Worm (Caenorhabditis elegans) whole organism, L3 larva: ENCODE data around the gene C31H1.2.

ENCODE experiments used
- aly-2 ChIP-seq: fragments of 150-350 bp; optimal IDR thresholded peaks from 2 replicates; lab custom pipeline; 2014; ENCODE audit warnings: missing biosample characterization, missing genetic modification characterization
- ama-1 ChIP-seq: fragments of 150-350 bp; optimal IDR thresholded peaks from 2 replicates; lab custom pipeline; 2018
- ceh-16 ChIP-seq: sonication (generic microtip); optimal IDR thresholded peaks from 2 replicates; lab custom pipeline; 2017; ENCODE audit warnings: missing biosample characterization, missing genetic modification characterization
- daf-12 ChIP-seq: fragments of 150-350 bp; optimal IDR thresholded peaks from 2 replicates; lab custom pipeline; 2014; ENCODE audit warnings: missing biosample characterization, missing genetic modification reagents, missing genetic modification characterization
- egl-5 ChIP-seq: fragments of 150-350 bp; optimal IDR thresholded peaks from 2 replicates; lab custom pipeline; 2017; ENCODE audit warnings: missing biosample characterization, missing genetic modification reagents, missing genetic modification characterization, inconsistent platforms
- elt-1 ChIP-seq: fragments of 150-350 bp; optimal IDR thresholded peaks from 2 replicates; lab custom pipeline; 2014; ENCODE audit warnings: missing biosample characterization, missing genetic modification characterization
- elt-2 ChIP-seq: sonication (generic microtip); optimal IDR thresholded peaks from 2 replicates; lab custom pipeline; 2016; ENCODE audit warnings: missing genetic modification reagents, mild to moderate bottlenecking, missing genetic modification characterization, missing compliant biosample characterization
- elt-3 ChIP-seq, 3 experiments: fragments of 150-350 bp in 1 of 3; sonication (generic microtip) in 2 of 3; optimal IDR thresholded peaks; 2 replicates in 2 of 3; 4 replicates in 1 of 3; lab custom pipeline; 2014 to 2017; ENCODE audit warnings: missing biosample characterization in 3 of 3, missing genetic modification characterization in 3 of 3
- eor-1 ChIP-seq, 2 experiments: fragments of 150-350 bp; optimal IDR thresholded peaks; 2 replicates each; lab custom pipeline; 2014 to 2018; ENCODE audit warnings: missing biosample characterization in 2 of 2, missing genetic modification characterization in 2 of 2
- fkh-10 ChIP-seq: sonication (generic microtip); optimal IDR thresholded peaks from 2 replicates; lab custom pipeline; 2017; ENCODE audit warnings: missing biosample characterization, missing genetic modification reagents, missing genetic modification characterization
- fkh-2 ChIP-seq: fragments of 150-350 bp; optimal IDR thresholded peaks from 2 replicates; lab custom pipeline; 2014; ENCODE audit warnings: missing biosample characterization, missing genetic modification reagents, missing genetic modification characterization
- fos-1 ChIP-seq: fragments of 150-350 bp; optimal IDR thresholded peaks from 2 replicates; lab custom pipeline; 2014; ENCODE audit warnings: missing biosample characterization, missing genetic modification characterization
- hmg-11 ChIP-seq: sonication (generic microtip); optimal IDR thresholded peaks from 2 replicates; lab custom pipeline; 2016; ENCODE audit warnings: missing genetic modification characterization, missing compliant biosample characterization
- jun-1 ChIP-seq: fragments of 150-350 bp; optimal IDR thresholded peaks from 2 replicates; lab custom pipeline; 2014; ENCODE audit warnings: missing biosample characterization, missing genetic modification reagents, missing genetic modification characterization
- lin-39 ChIP-seq: fragments of 150-350 bp; optimal IDR thresholded peaks from 2 replicates; lab custom pipeline; 2018; ENCODE audit warnings: missing biosample characterization, missing genetic modification reagents, missing genetic modification characterization
- lsy-12 ChIP-seq: sonication (generic microtip); optimal IDR thresholded peaks from 2 replicates; lab custom pipeline; 2016; ENCODE audit warnings: mild to moderate bottlenecking, missing genetic modification characterization, missing compliant biosample characterization
- mdl-1 ChIP-seq: fragments of 150-350 bp; optimal IDR thresholded peaks from 2 replicates; lab custom pipeline; 2014; ENCODE audit warnings: missing biosample characterization, missing genetic modification characterization
- nfya-1 ChIP-seq: sonication (generic microtip); optimal IDR thresholded peaks from 2 replicates; lab custom pipeline; 2017; ENCODE audit warnings: missing genetic modification characterization, mild to moderate bottlenecking, missing compliant biosample characterization, antibody characterized with exemption, moderate library complexity; ENCODE audit not compliant: insufficient read depth
- nhr-237 ChIP-seq: fragments of 150-350 bp; optimal IDR thresholded peaks from 2 replicates; lab custom pipeline; 2014; ENCODE audit warnings: missing biosample characterization, missing genetic modification characterization
- nhr-43 ChIP-seq: sonication (generic microtip); optimal IDR thresholded peaks from 2 replicates; lab custom pipeline; 2016; ENCODE audit warnings: mild to moderate bottlenecking, missing genetic modification characterization, missing compliant biosample characterization; ENCODE audit not compliant: poor library complexity, severe bottlenecking
- nhr-67 ChIP-seq: fragments of 150-350 bp; optimal IDR thresholded peaks from 2 replicates; lab custom pipeline; 2014; ENCODE audit warnings: missing biosample characterization, missing genetic modification characterization
- nhr-77 ChIP-seq: fragments of 150-350 bp; optimal IDR thresholded peaks from 2 replicates; lab custom pipeline; 2014; ENCODE audit warnings: missing biosample characterization, missing genetic modification characterization
- pha-4 ChIP-seq: fragments of 150-350 bp; optimal IDR thresholded peaks from 2 replicates; lab custom pipeline; 2014; ENCODE audit warnings: missing biosample characterization, missing genetic modification reagents, missing genetic modification characterization
- pqm-1 ChIP-seq: fragments of 150-350 bp; optimal IDR thresholded peaks from 2 replicates; lab custom pipeline; 2017; ENCODE audit warnings: missing biosample characterization, missing genetic modification characterization, inconsistent platforms
- sea-2 ChIP-seq: fragments of 150-350 bp; sonication (generic microtip); optimal IDR thresholded peaks from 4 replicates; lab custom pipeline; 2014; ENCODE audit warnings: missing biosample characterization, missing genetic modification reagents, missing genetic modification characterization
- skn-1 ChIP-seq: fragments of 150-350 bp; optimal IDR thresholded peaks from 2 replicates; lab custom pipeline; 2014; ENCODE audit warnings: missing biosample characterization, missing genetic modification characterization
- snpc-4 ChIP-seq: fragments of 150-350 bp; optimal IDR thresholded peaks from 2 replicates; lab custom pipeline; 2014; ENCODE audit warnings: missing biosample characterization, missing genetic modification characterization
- unc-62 ChIP-seq: fragments of 150-350 bp; sonication (generic microtip); optimal IDR thresholded peaks from 4 replicates; lab custom pipeline; 2014; ENCODE audit warnings: missing biosample characterization, missing genetic modification reagents, missing genetic modification characterization
- ztf-11 ChIP-seq: fragments of 150-350 bp; optimal IDR thresholded peaks from 2 replicates; lab custom pipeline; 2014; ENCODE audit warnings: missing biosample characterization, missing genetic modification characterization
- ztf-4 ChIP-seq: fragments of 150-350 bp; optimal IDR thresholded peaks from 2 replicates; lab custom pipeline; 2014; ENCODE audit warnings: missing biosample characterization, missing genetic modification characterization

The C31H1.2 gene

DNA sequence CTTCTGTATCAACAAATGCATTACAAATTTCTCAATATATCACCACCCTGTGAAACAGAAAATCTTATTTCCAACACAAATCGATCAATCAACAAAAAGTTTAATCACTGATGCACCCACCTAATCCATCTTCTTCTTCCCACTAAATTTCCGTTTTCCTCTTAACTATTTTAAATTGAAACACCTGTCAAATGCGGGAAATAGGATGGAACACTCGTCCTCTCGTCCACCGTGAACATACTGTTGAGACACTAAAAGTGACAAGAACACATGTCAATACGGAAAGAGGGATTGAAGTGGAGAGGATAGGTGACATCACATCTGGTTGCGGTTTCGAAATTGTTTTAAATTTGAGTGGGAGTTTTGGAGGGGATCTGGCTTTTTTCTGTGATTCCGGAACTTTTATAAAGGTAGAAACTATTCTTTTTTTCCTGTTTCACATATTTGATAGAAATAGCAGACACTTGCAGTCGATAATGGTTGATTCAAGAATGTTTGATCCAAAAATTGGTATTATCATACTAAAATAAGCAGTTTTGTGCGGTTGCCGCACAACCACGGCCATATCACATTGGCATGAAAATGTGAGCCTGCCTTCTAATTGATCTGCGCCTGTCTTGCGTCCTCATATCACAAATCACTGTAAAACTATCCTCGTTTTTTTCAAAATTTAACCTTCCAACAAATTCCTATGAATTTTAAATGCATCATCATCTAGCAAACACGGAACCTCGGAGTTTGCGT, 29.1 kb downstream of the C31H1.2 start:
- TF ChIP-seq elt-2 (no peak), pha-4 (tag; lab: Kevin White, UChicago) (peak; percentile 16)

DNA sequence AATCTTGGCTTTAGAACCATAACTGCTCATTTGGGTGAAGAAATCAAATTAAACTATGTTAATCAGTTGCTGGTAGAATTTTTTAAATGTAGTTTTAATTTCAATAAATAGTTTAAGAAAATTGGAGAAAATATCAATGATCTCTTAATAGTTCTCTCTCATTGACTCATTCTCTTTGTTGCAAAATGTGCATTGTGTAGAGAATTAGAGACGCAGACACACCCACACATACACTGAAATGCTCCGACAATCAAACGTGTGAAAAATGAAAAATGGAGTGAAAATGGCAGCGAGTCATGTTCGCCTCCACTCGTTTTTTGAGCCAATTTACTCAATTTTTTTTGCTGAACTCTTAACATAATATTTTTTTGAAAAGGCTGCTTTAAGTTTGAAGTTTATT, 29.9 kb downstream of the C31H1.2 start:
- TF ChIP-seq nfya-1 (tag; lab: Kevin White, UChicago), result peak; percentile 22
- no peak for TF ChIP-seq nhr-43 (tag; lab: Kevin White, UChicago)
- no peak for TF ChIP-seq hmg-11
- TF ChIP-seq fkh-2 (tag; lab: Kevin White, UChicago), result no peak
- TF ChIP-seq elt-1 (tag; lab: Kevin White, UChicago), result no peak
- no peak for TF ChIP-seq lsy-12 (tag; lab: Kevin White, UChicago)
- TF ChIP-seq nhr-67, result no peak
- peak; percentile 37 for TF ChIP-seq pha-4 (tag; lab: Kevin White, UChicago)
- no peak for TF ChIP-seq jun-1 (tag; lab: Kevin White, UChicago)
- no peak for TF ChIP-seq mdl-1 (tag; lab: Kevin White, UChicago)
- TF ChIP-seq pqm-1, result peak; percentile 40
- peak; percentile 4 for TF ChIP-seq elt-2
- no peak for TF ChIP-seq unc-62 (GFP tag; lab: Kevin White, UChicago)
- TF ChIP-seq fos-1 (tag; lab: Kevin White, UChicago), result no peak
- no peak for TF ChIP-seq snpc-4 (tag; lab: Kevin White, UChicago)

DNA sequence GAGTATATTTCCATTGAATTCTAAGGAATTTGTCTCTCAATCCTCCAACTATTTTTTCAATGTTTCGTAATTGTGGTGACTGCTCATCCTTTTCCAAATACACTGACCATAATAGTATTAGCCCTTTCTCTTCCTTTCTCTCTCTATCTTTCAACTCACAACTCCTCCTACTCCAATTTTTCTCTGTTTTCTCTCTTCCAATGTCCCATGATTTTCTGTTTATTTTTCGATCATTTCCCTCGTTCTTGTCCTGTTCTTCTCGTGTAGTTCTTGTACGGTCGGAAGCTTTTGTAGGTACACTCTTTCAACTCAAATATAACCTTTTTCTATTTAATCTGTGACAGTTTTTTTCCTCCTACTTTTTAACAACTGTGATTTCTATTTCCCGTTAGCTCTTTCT, 30.9 kb downstream of the C31H1.2 start:
- TF ChIP-seq pqm-1 (peak; percentile 55), lin-39 (no peak), ama-1 (no peak), elt-2 (peak; percentile 6), hmg-11 (peak; percentile 29), pha-4 (tag; lab: Kevin White, UChicago) (peak; percentile 98), nhr-43 (tag; lab: Kevin White, UChicago) (no peak), nhr-237 (tag; lab: Kevin White, UChicago) (no peak)

DNA sequence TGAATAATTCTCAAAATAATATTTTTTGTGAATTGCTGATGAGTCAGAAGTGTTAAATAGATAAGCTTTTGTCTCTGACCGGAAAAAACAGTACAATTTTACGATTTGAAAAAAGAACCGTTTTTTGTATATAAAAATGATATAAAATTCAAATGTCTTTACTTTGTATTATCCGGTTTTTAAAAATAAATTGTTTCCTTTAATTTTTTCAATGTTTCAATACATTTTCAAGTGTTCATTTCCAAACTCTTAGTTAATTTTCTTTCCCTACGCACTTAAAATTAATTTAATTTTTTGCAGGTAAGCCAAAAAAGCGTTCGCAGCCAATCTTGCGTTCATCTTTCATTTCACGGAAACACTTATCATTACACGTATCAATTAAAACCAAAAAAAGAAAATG, 33.4 kb downstream of the C31H1.2 start, which contains the start of gene egal-1:
egal-1 (plus strand) TSS at position 301 of the 400 bp plus-strand sequence.
- no peak for TF ChIP-seq eor-1 (tag; optimal IDR thresholded peaks at IDR 0.05; lab: Kevin White, UChicago)
- TF ChIP-seq egl-5 (tag; lab: Kevin White, UChicago), result no peak
- no peak for TF ChIP-seq elt-1 (tag; lab: Kevin White, UChicago)
- no peak for TF ChIP-seq elt-2
- TF ChIP-seq ceh-16 (tag; lab: Kevin White, UChicago), result no peak

DNA sequence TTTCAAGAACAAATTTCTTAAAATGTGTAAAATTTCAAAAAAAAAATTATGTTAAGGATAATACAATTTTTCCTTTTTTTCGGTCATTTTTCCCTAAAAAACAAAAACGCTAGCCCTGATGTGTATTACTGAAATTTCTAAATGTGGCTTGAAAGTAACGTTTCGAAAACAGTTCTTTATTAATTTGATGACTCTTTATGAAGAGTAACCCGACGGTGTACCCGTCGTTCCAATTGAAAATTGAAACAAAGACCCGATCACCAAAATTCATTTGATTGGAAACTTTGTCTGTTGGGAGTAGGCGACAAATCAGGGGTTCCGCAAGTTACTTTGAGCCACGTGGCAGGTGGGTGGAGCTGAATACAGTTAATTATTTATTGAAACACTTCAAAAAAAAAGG, 41.7 kb downstream of the C31H1.2 start:
- TF ChIP-seq elt-1 (tag; lab: Kevin White, UChicago) (no peak), skn-1 (tag; lab: Kevin White, UChicago) (no peak), daf-12 (tag; lab: Kevin White, UChicago) (no peak), sea-2 (GFP tag; lab: Kevin White, UChicago) (no peak), eor-1 (tag; optimal IDR thresholded peaks at IDR 0.05; lab: Kevin White, UChicago) (no peak), fkh-10 (no peak), aly-2 (tag; lab: Kevin White, UChicago) (no peak), ztf-11 (no peak), jun-1 (tag; lab: Kevin White, UChicago) (no peak)

DNA sequence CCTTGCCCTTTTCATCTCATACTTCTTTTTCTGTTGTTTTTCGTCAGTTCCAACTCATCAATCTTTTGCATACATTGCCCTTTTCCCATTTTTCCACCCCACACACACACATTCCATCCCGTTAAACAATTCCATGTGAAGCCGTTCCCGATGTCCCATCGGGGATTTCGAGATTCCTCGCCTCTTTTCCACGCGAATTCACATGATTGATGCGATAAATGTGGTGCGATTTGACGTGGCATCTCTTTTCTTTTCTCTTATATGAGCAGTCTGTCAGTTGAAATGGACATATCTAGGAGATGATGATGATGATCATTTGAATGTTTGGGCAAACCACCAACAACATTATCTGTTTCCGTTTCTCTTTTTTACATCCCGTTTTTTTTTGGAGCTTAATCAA, 43.1 kb downstream of the C31H1.2 start:
- TF ChIP-seq unc-62 (GFP tag; lab: Kevin White, UChicago), result peak; percentile 16
- TF ChIP-seq egl-5 (tag; lab: Kevin White, UChicago), result peak; percentile 30
- no peak for TF ChIP-seq ztf-4 (tag; lab: Kevin White, UChicago)

DNA sequence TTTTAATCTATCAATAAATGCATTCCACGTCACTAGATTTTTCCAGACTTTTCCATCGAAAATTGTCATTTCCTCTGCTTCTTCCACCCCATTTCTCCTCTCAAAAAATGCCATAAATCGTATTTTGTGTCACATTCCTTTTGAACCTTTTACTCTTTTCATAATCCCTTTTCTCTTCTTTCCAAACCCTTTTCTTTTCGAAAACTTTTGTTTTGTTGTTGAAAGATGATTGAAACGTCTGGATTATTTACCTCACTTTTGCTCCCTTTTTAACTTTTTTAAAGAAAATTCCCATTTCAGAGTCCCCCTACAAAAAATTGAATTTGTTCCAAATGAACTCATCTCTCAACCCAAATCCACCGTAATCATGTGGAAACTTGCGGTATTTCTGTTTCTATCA, 48.1 kb downstream of the C31H1.2 start, which contains the start of gene C06E7.2:
C06E7.2 (plus strand) TSS at position 301 of the 400 bp plus-strand sequence.
- TF ChIP-seq pqm-1 (no peak), elt-3 (tag; optimal IDR thresholded peaks at IDR 0.05; lab: Kevin White, UChicago) (no peak), nhr-77 (tag; lab: Kevin White, UChicago) (no peak)
